Fruit fly (Drosophila melanogaster) whole organism, prepupa: Measurements from ENCODE around the gene CG11037.

Experiments
- CG11294 ChIP-seq: fragments of 200-800 bp; sonication (Bioruptor generic); IDR thresholded peaks from 2 replicates; pipeline ENCODE4 v1.3.6; 2022; ENCODE audit warnings: missing biosample characterization, missing genetic modification characterization
- CG31627 ChIP-seq: fragments of 200-800 bp; sonication (Bioruptor generic); optimal IDR thresholded peaks from 3 replicates; lab custom pipeline; 2016; ENCODE audit warnings: missing biosample characterization, missing genetic modification characterization
- CG32006 ChIP-seq: fragments of 200-800 bp; sonication (Bioruptor generic); optimal IDR thresholded peaks from 3 replicates; lab custom pipeline; 2017; ENCODE audit warnings: missing biosample characterization, mild to moderate bottlenecking, missing genetic modification characterization
- CG6276 ChIP-seq: fragments of 200-800 bp; sonication (Bioruptor generic); optimal IDR thresholded peaks from 2 replicates; lab custom pipeline; 2017; ENCODE audit warnings: missing biosample characterization, mild to moderate bottlenecking, missing genetic modification characterization
- CG8319 ChIP-seq: fragments of 200-800 bp; sonication (Bioruptor generic); optimal IDR thresholded peaks from 3 replicates; lab custom pipeline; 2016; ENCODE audit warnings: missing biosample characterization, missing genetic modification characterization
- Eip75B ChIP-seq: fragments of 200-800 bp; sonication (Bioruptor generic); optimal IDR thresholded peaks from 3 replicates; lab custom pipeline; 2016; ENCODE audit warnings: missing biosample characterization, missing genetic modification characterization
- Sox15 ChIP-seq: fragments of 200-800 bp; sonication (Bioruptor generic); optimal IDR thresholded peaks from 3 replicates; lab custom pipeline; 2016; ENCODE audit warnings: missing biosample characterization, missing genetic modification characterization
- topi ChIP-seq: fragments of 200-800 bp; sonication (Bioruptor generic); optimal IDR thresholded peaks from 3 replicates; lab custom pipeline; 2016; ENCODE audit warnings: missing biosample characterization, missing genetic modification characterization

DNA sequence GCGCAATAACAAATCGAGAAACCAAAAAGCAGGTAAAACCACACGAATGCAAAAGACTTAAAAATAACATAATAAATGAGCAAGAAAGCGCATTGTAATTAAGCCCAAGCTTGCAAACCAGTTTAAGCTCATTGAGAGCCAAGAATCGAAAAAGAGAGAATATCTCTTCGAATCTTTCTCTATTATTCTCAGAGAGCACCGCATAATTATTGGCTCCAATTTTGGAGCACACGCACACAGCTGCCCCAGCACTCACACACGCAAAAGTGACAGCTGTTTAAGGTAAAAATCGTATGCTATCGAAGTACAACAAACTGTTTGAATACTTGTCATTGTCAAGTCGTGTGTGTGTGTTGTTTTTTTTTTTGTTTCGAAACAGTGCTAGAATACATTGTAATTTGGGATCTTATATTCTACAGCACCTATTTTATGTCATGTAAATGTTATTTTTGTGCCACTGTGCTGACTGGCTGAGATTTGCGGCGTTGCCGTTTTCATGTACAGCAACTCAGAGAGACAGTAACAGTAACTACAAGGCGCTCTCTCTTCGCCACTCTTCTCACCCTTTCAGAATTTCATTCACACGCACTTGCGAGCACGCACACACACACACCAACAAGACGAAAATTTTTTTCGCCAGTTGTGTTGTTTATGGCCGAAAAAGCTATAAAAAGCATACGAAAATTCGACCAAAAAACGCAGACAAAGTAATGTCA lies 48.4 kb upstream of the CG11037 start:
- TF ChIP-seq topi (GFP tag; lab: Kevin White, UChicago) (peak; percentile 85), CG6276 (GFP tag; lab: Kevin White, UChicago) (peak; percentile 68), CG8319 (GFP tag; lab: Kevin White, UChicago) (peak; percentile 66), CG32006 (peak; percentile 73), Eip75B (peak; percentile 87), CG31627 (GFP tag; lab: Kevin White, UChicago) (peak; percentile 80), Sox15 (GFP tag; lab: Kevin White, UChicago) (peak; percentile 64), CG11294 (peak; percentile 69)
